Worm (Caenorhabditis elegans) whole organism, young adult: Measurements from ENCODE around the gene C28G1.10.

ENCODE experiments used
- aptf-2 ChIP-seq: fragments of 200-800 bp; sonication (Bioruptor generic); conservative IDR thresholded peaks from 2 replicates; pipeline ENCODE4 v1.3.6; 2022; ENCODE audit warnings: missing genetic modification reagents, missing genetic modification characterization, missing compliant biosample characterization
- efl-1 ChIP-seq: fragments of 150-350 bp; optimal IDR thresholded peaks from 2 replicates; lab custom pipeline; 2014; ENCODE audit warnings: missing biosample characterization, missing genetic modification reagents, missing genetic modification characterization
- let-526 ChIP-seq: fragments of 200-800 bp; sonication (Bioruptor generic); IDR thresholded peaks from 2 replicates; pipeline ENCODE4 v1.3.6; 2022; ENCODE audit warnings: missing genetic modification reagents, missing genetic modification characterization, missing compliant biosample characterization
- nfya-1 ChIP-seq: sonication (generic microtip); optimal IDR thresholded peaks from 2 replicates; lab custom pipeline; 2017; ENCODE audit warnings: antibody characterized with exemption, missing compliant biosample characterization, missing genetic modification characterization, borderline replicate concordance; ENCODE audit not compliant: insufficient read depth
- pha-4 ChIP-seq: fragments of 150-350 bp; sonication (generic microtip); optimal IDR thresholded peaks from 2 replicates; lab custom pipeline; 2014; ENCODE audit warnings: missing biosample characterization, missing genetic modification reagents, missing genetic modification characterization
- unc-130 ChIP-seq: sonication (generic microtip); optimal IDR thresholded peaks from 2 replicates; lab custom pipeline; 2016; ENCODE audit warnings: missing genetic modification reagents, missing genetic modification characterization, missing compliant biosample characterization
- unc-62 ChIP-seq: fragments of 150-350 bp; optimal IDR thresholded peaks from 2 replicates; lab custom pipeline; 2014; ENCODE audit warnings: missing biosample characterization, missing genetic modification reagents, missing genetic modification characterization
- xnd-1 ChIP-seq: sonication (generic microtip); optimal IDR thresholded peaks from 2 replicates; lab custom pipeline; 2016; ENCODE audit warnings: missing genotype, missing genetic modification reagents, missing genetic modification characterization, missing compliant biosample characterization
- ztf-6 ChIP-seq: fragments of 200-800 bp; sonication (Bioruptor generic); IDR thresholded peaks from 2 replicates; pipeline ENCODE4 v1.3.6; 2022; ENCODE audit warnings: missing genetic modification reagents, missing genetic modification characterization, missing compliant biosample characterization

DNA sequence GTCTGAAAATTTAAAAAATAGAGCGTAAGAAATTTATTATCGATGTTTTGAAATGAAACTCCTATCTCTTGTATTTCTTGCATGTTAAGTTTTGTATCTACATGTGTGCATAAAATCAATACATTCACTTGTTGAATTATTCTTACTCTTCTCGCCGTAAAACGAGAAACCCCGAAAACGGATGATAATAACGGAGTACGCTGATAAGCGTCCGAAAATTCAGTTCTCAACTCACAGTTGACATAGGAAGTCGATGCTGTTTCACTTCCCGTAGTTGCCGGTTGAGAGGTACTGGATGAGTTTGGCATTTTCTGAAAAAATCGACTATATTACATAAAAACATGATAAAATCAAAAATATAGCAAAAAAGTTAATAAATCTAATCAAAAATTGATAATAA lies 11.5 kb upstream of the C28G1.10 start, which contains the start of gene sec-15:
- TF ChIP-seq efl-1 (GFP tag; lab: Kevin White, UChicago) (no peak), unc-62 (no peak), aptf-2 (GFP tag; lab: Robert Waterston, UW) (no peak), pha-4 (tag; lab: Kevin White, UChicago) (no peak), nfya-1 (tag; lab: Kevin White, UChicago) (no peak), ztf-6 (no peak), xnd-1 (tag; lab: Kevin White, UChicago) (no peak), let-526 (GFP tag; lab: Robert Waterston, UW) (no peak), unc-130 (no peak)
